Worm (Caenorhabditis elegans) whole organism, L1 larva: ENCODE results near the gene ivph-3.

Source experiments
- C16A3.4 ChIP-seq: fragments of 150-350 bp; optimal IDR thresholded peaks from 2 replicates; lab custom pipeline; 2014; ENCODE audit warnings: missing biosample characterization, missing genetic modification characterization
- elt-2 ChIP-seq: sonication (generic microtip); optimal IDR thresholded peaks from 2 replicates; lab custom pipeline; 2016; ENCODE audit warnings: missing genetic modification characterization, mild to moderate bottlenecking, inconsistent platforms, missing compliant biosample characterization, missing genetic modification reagents
- elt-3 ChIP-seq, 6 experiments: fragments of 150-350 bp in 1 of 6; sonication (generic microtip); optimal IDR thresholded peaks; 2 replicates each; lab custom pipeline; 2017 to 2018; ENCODE audit warnings: missing biosample characterization in 6 of 6, missing genetic modification characterization in 6 of 6, inconsistent platforms in 1 of 6
- fkh-10 ChIP-seq: sonication (generic microtip); optimal IDR thresholded peaks from 2 replicates; lab custom pipeline; 2017; ENCODE audit warnings: missing biosample characterization, missing genetic modification reagents, missing genetic modification characterization
- nhr-12 ChIP-seq: sonication (generic microtip); optimal IDR thresholded peaks from 2 replicates; lab custom pipeline; 2017; ENCODE audit warnings: missing biosample characterization, missing genetic modification characterization
- nhr-19 ChIP-seq: fragments of 200-800 bp; sonication (Bioruptor generic); conservative IDR thresholded peaks from 2 replicates; pipeline ENCODE4 v1.3.6; 2022; ENCODE audit warnings: missing genetic modification characterization, missing compliant biosample characterization
- nhr-237 ChIP-seq: fragments of 150-350 bp; optimal IDR thresholded peaks from 2 replicates; lab custom pipeline; 2014; ENCODE audit warnings: missing biosample characterization, missing genetic modification characterization
- unc-130 ChIP-seq: fragments of 150-350 bp; optimal IDR thresholded peaks from 2 replicates; lab custom pipeline; 2017; ENCODE audit warnings: missing biosample characterization, missing genetic modification characterization, inconsistent platforms

- TF ChIP-seq unc-130 (tag; lab: Kevin White, UChicago) (no peak), nhr-237 (tag; lab: Kevin White, UChicago) (no peak), elt-2 (tag; lab: Kevin White, UChicago) (no peak), C16A3.4 (tag; lab: Kevin White, UChicago) (no peak), nhr-19 (GFP tag; lab: Robert Waterston, UW) (no peak), fkh-10 (no peak), elt-3 (tag; optimal IDR thresholded peaks at IDR 0.05; lab: Kevin White, UChicago) (no peak), nhr-12 (no peak)
Measured at ce11 chrIV:3089611-3090010, 36.1 kb downstream of the ivph-3 start.
